Worm (Caenorhabditis elegans): ENCODE results near the gene T10G3.8.

Gene T10G3.8

DNA sequence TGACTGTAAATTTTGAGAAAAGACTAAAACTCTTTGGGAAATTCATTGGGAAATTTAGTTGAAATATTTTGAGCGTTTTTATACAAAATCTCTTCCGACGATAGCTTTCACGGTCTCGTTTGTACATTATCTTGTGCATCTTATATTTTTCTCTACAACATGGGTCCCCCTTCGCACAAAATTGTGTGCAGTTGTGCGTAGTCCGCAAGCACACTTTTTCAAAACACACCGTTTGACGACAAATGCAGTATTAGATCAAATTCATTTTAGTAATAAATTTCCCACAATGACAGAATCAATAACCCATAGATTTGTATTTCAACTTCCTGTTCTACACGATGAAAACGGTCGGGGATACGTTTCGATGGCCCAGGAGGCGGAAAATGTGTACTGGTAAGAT lies 18.4 kb downstream of the T10G3.8 start, which contains the start of gene F25H9.2 (continued):
- TF ChIP-seq ceh-8 (GFP tag; optimal IDR thresholded peaks at IDR 0.05) (no peak), mdl-1 (tag; optimal IDR thresholded peaks at IDR 0.05) (peak in 1 of 2 experiments; percentile 2), fkh-10 (GFP tag; optimal IDR thresholded peaks at IDR 0.05) (no peak), grh-1 (GFP tag; IDR thresholded peaks at IDR 0.05) (no peak), nhr-85 (tag) (no peak), vab-15 (tag; optimal IDR thresholded peaks at IDR 0.05) (no peak), unc-30 (tag; optimal IDR thresholded peaks at IDR 0.05) (no peak), skn-1 (tag; optimal IDR thresholded peaks at IDR 0.05) (no peak), ceh-90 (tag; optimal IDR thresholded peaks at IDR 0.05) (no peak), C16A3.4 (tag; optimal IDR thresholded peaks at IDR 0.05) (peak; percentile 46), elt-2 (tag; optimal IDR thresholded peaks at IDR 0.05) (no peak), fos-1 (tag; optimal IDR thresholded peaks at IDR 0.05) (no peak)

- TF ChIP-seq swsn-7 (tag; optimal IDR thresholded peaks at IDR 0.05) (no peak), hlh-17 (GFP tag; optimal IDR thresholded peaks at IDR 0.05; ENCODE audit: borderline replicate concordance) (no peak), egl-27 (tag; optimal IDR thresholded peaks at IDR 0.05) (no peak), lin-13 (GFP tag; optimal IDR thresholded peaks at IDR 0.05) (no peak), dpl-1 (GFP tag; optimal IDR thresholded peaks at IDR 0.05) (no peak), nhr-237 (tag; optimal IDR thresholded peaks at IDR 0.05) (no peak), unc-62 (GFP tag; optimal IDR thresholded peaks at IDR 0.05) (no peak), mef-2 (tag; optimal IDR thresholded peaks at IDR 0.05) (no peak), nhr-12 (tag; optimal IDR thresholded peaks at IDR 0.05) (no peak), unc-30 (tag; optimal IDR thresholded peaks at IDR 0.05) (no peak)
These were observed 20.8 kb downstream of the T10G3.8 start, which contains the start of gene lurp-3 for ce11 chrV:13455448-13455847. TSS of gene lurp-3 (plus strand) at chrV:13455748.

DNA sequence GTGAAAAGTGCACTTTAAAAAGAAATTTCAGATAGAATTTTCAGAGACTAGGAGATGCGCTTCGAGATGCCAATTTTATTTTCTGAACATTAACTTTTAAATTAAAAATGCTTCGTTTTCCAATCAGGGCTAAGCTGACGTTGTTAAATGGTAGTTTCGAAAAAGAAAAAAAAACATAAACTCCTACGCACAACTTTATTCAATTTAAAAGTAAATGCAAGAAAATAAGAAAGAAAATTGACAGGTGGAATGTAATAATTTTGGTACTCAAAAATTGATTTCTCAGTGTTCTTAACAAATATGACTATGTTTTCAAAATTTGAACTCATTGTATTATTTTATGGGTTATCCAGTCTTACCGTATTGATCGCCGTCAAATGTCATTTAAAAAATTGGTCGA lies 22.9 kb downstream of the T10G3.8 start, which contains the start of gene lurp-2:
Gene lurp-2, plus strand, starts transcription at position 301 of the 400 bp plus-strand sequence.
- TF ChIP-seq grh-1 (GFP tag; IDR thresholded peaks at IDR 0.05): no peak

- TF ChIP-seq ama-1 (optimal IDR thresholded peaks at IDR 0.05): no peak
- peak; percentile 13 for TF ChIP-seq rnt-1 (tag; optimal IDR thresholded peaks at IDR 0.05)
- no peak for TF ChIP-seq hlh-17 (GFP tag; optimal IDR thresholded peaks at IDR 0.05; ENCODE audit: borderline replicate concordance)
- TF ChIP-seq zip-4 (GFP tag; optimal IDR thresholded peaks at IDR 0.05): no peak
- peak in 1 of 2 experiments; percentile 4 for TF ChIP-seq efl-1 (optimal IDR thresholded peaks at IDR 0.05)
- TF ChIP-seq efl-1 (GFP tag; optimal IDR thresholded peaks at IDR 0.05 in 1 of 2): no peak
- TF ChIP-seq nhr-85 (tag): peak; percentile 80
- no peak for TF ChIP-seq alr-1 (tag; optimal IDR thresholded peaks at IDR 0.05; ENCODE audit: borderline replicate concordance)
- peak; percentile 38 for TF ChIP-seq nhr-71 (tag; optimal IDR thresholded peaks at IDR 0.05)
- TF ChIP-seq mep-1 (tag; optimal IDR thresholded peaks at IDR 0.05): no peak
- peak; percentile 48 for TF ChIP-seq blmp-1 (tag; optimal IDR thresholded peaks at IDR 0.05)
- TF ChIP-seq nhr-20 (tag; optimal IDR thresholded peaks at IDR 0.05): peak; percentile 46
- TF ChIP-seq snu-23 (GFP tag; optimal IDR thresholded peaks at IDR 0.05): peak; percentile 49
- no peak for TF ChIP-seq Y116A8C.19 (tag; optimal IDR thresholded peaks at IDR 0.05; ENCODE audit: borderline replicate concordance)
- no peak for TF ChIP-seq sox-4 (tag; optimal IDR thresholded peaks at IDR 0.05)
- TF ChIP-seq zag-1 (tag; optimal IDR thresholded peaks at IDR 0.05): no peak
- TF ChIP-seq elt-3 (tag; optimal IDR thresholded peaks at IDR 0.05): no peak
- peak; percentile 5 to 37 for TF ChIP-seq lsy-2 (tag; optimal IDR thresholded peaks at IDR 0.05)
These were observed 30.9 kb downstream of the T10G3.8 start, which contains the start of gene Y2H9A.4 for ce11 chrV:13445229-13445949. TSS of gene Y2H9A.4 (plus strand) at chrV:13445899.
